Fruit fly (Drosophila melanogaster) whole organism, embryonic: ENCODE data around the gene Obp99b.

Experiments
- Abd-B ChIP-seq: fragments of 200-800 bp; sonication (Bioruptor generic); optimal IDR thresholded peaks from 2 replicates; lab custom pipeline; 2018; ENCODE audit warnings: missing biosample characterization, mild to moderate bottlenecking, missing genetic modification characterization, moderate library complexity
- Adf1 ChIP-seq: fragments of 200-800 bp; sonication (Bioruptor generic); IDR thresholded peaks from 2 replicates; pipeline ENCODE4 v1.3.6; 2022; ENCODE audit warnings: missing biosample characterization, missing genetic modification characterization
- Antp ChIP-seq: fragments of 200-800 bp; sonication (Bioruptor generic); optimal IDR thresholded peaks from 3 replicates; lab custom pipeline; 2016; ENCODE audit warnings: missing biosample characterization, missing genetic modification characterization
- B-H1 ChIP-seq: fragments of 200-800 bp; sonication (Bioruptor generic); IDR thresholded peaks from 3 replicates; pipeline ENCODE4 v1.3.6; 2022; ENCODE audit warnings: missing biosample characterization, missing genetic modification characterization
- CG10366 ChIP-seq: fragments of 200-800 bp; sonication (Bioruptor generic); IDR thresholded peaks from 2 replicates; pipeline ENCODE4 v1.3.6; 2022; ENCODE audit warnings: missing biosample characterization, missing genetic modification characterization
- CG11247 ChIP-seq: fragments of 200-800 bp; sonication (Bioruptor generic); IDR thresholded peaks from 2 replicates; pipeline ENCODE4 v1.3.6; 2022; ENCODE audit warnings: missing biosample characterization, missing genetic modification characterization
- CG11560 ChIP-seq: fragments of 200-800 bp; sonication (Bioruptor generic); IDR thresholded peaks from 3 replicates; pipeline ENCODE4 v1.3.6; 2022; ENCODE audit warnings: missing biosample characterization, missing genetic modification characterization
- CG12659 ChIP-seq: fragments of 200-800 bp; sonication (Bioruptor generic); optimal IDR thresholded peaks from 3 replicates; lab custom pipeline; 2017; ENCODE audit warnings: mild to moderate bottlenecking, missing biosample characterization, missing genetic modification reagents, missing genetic modification characterization
- CG13624 ChIP-seq: fragments of 200-800 bp; sonication (Bioruptor generic); optimal IDR thresholded peaks from 2 replicates; lab custom pipeline; 2016; ENCODE audit warnings: missing biosample characterization, missing genetic modification characterization
- CG16813 ChIP-seq: fragments of 200-800 bp; sonication (Bioruptor generic); IDR thresholded peaks from 3 replicates; pipeline ENCODE4 v1.3.6; 2022; ENCODE audit warnings: missing biosample characterization, missing genetic modification characterization; ENCODE audit not compliant: partially characterized antibody
- CG17359 ChIP-seq: fragments of 200-800 bp; sonication (Bioruptor generic); optimal IDR thresholded peaks from 3 replicates; lab custom pipeline; 2018; ENCODE audit warnings: missing biosample characterization, mild to moderate bottlenecking, missing genetic modification characterization, moderate library complexity
- CG17829 ChIP-seq: fragments of 200-800 bp; optimal IDR thresholded peaks from 2 replicates; lab custom pipeline; 2019; ENCODE audit warnings: missing biosample characterization, mild to moderate bottlenecking, missing genetic modification characterization, moderate library complexity
- CG2712 ChIP-seq: fragments of 200-800 bp; optimal IDR thresholded peaks from 3 replicates; lab custom pipeline; 2019; ENCODE audit warnings: missing biosample characterization, mild to moderate bottlenecking, missing genetic modification characterization, moderate library complexity
- CG30020 ChIP-seq: fragments of 200-800 bp; optimal IDR thresholded peaks from 2 replicates; lab custom pipeline; 2019; ENCODE audit warnings: missing biosample characterization, mild to moderate bottlenecking, missing genetic modification characterization, moderate library complexity
- CG3281 ChIP-seq: fragments of 200-800 bp; sonication (Bioruptor generic); optimal IDR thresholded peaks from 3 replicates; lab custom pipeline; 2017; ENCODE audit warnings: missing biosample characterization, mild to moderate bottlenecking, missing genetic modification characterization
- CG34376 ChIP-seq: fragments of 200-800 bp; sonication (Bioruptor generic); optimal IDR thresholded peaks from 2 replicates; lab custom pipeline; 2018; ENCODE audit warnings: missing biosample characterization, mild to moderate bottlenecking, missing genetic modification characterization
- CG5180 ChIP-seq: fragments of 200-800 bp; sonication (Bioruptor generic); optimal IDR thresholded peaks from 3 replicates; lab custom pipeline; 2017; ENCODE audit warnings: missing biosample characterization, missing genetic modification characterization, mild to moderate bottlenecking, moderate library complexity, missing genetic modification reagents
- CG6175 ChIP-seq: fragments of 200-800 bp; sonication (Bioruptor generic); IDR thresholded peaks from 3 replicates; pipeline ENCODE4 v1.3.6; 2022; ENCODE audit warnings: missing biosample characterization, missing genetic modification characterization
- CG9876 ChIP-seq: fragments of 200-800 bp; sonication (Bioruptor generic); optimal IDR thresholded peaks from 2 replicates; lab custom pipeline; 2016; ENCODE audit warnings: missing biosample characterization, missing genetic modification characterization
- CG9932 ChIP-seq: fragments of 200-800 bp; sonication (Bioruptor generic); IDR thresholded peaks from 2 replicates; pipeline ENCODE4 v1.3.6; 2022; ENCODE audit warnings: missing biosample characterization, missing genetic modification characterization
- D19B ChIP-seq: fragments of 200-800 bp; sonication (Bioruptor generic); optimal IDR thresholded peaks from 2 replicates; lab custom pipeline; 2017; ENCODE audit warnings: missing biosample characterization, mild to moderate bottlenecking, missing genetic modification characterization
- Deaf1 ChIP-seq: fragments of 200-800 bp; optimal IDR thresholded peaks from 3 replicates; lab custom pipeline; 2019; ENCODE audit warnings: missing biosample characterization, mild to moderate bottlenecking, missing genetic modification characterization, moderate library complexity
- Dip3 ChIP-seq: fragments of 200-800 bp; sonication (Bioruptor generic); optimal IDR thresholded peaks from 3 replicates; lab custom pipeline; 2016; ENCODE audit warnings: missing biosample characterization, missing genetic modification characterization
- Dll ChIP-seq: fragments of 200-800 bp; sonication (Bioruptor generic); IDR thresholded peaks from 4 replicates; pipeline ENCODE4 v1.3.6; 2022; ENCODE audit warnings: missing biosample characterization, missing genetic modification characterization; ENCODE audit not compliant: partially characterized antibody
- Dp ChIP-seq: fragments of 200-800 bp; sonication (Bioruptor generic); optimal IDR thresholded peaks from 2 replicates; lab custom pipeline; 2018; ENCODE audit warnings: missing biosample characterization, mild to moderate bottlenecking, missing genetic modification characterization, moderate library complexity
- E2f2 ChIP-seq: fragments of 200-800 bp; sonication (Bioruptor generic); IDR thresholded peaks from 2 replicates; pipeline ENCODE4 v1.3.6; 2022; ENCODE audit warnings: missing biosample characterization, missing genetic modification characterization
- HLH54F ChIP-seq: fragments of 200-800 bp; sonication (Bioruptor generic); optimal IDR thresholded peaks from 3 replicates; lab custom pipeline; 2016; ENCODE audit warnings: missing biosample characterization, missing genetic modification characterization
- Hr39 ChIP-seq: fragments of >200 bp; optimal IDR thresholded peaks from 2 replicates; lab custom pipeline; 2017
- Lhr ChIP-seq: fragments of 200-800 bp; sonication (Bioruptor generic); optimal IDR thresholded peaks from 3 replicates; lab custom pipeline; 2017; ENCODE audit warnings: mild to moderate bottlenecking, missing biosample characterization, missing genetic modification reagents, missing genetic modification characterization
- Mad ChIP-seq: fragments of 200-800 bp; sonication (Bioruptor generic); optimal IDR thresholded peaks from 2 replicates; lab custom pipeline; 2016; ENCODE audit warnings: missing biosample characterization, missing genetic modification characterization
- Nf-YB ChIP-seq: fragments of 200-800 bp; sonication (Bioruptor generic); optimal IDR thresholded peaks from 3 replicates; lab custom pipeline; 2019; ENCODE audit warnings: missing biosample characterization, mild to moderate bottlenecking, missing genetic modification characterization, moderate library complexity
- Oli ChIP-seq: fragments of 200-800 bp; sonication (Bioruptor generic); optimal IDR thresholded peaks from 2 replicates; lab custom pipeline; 2018; ENCODE audit warnings: missing biosample characterization, mild to moderate bottlenecking, missing genetic modification characterization, moderate library complexity
- Poxn ChIP-seq: fragments of 200-800 bp; sonication (Bioruptor generic); IDR thresholded peaks from 2 replicates; pipeline ENCODE4 v1.3.6; 2022; ENCODE audit warnings: missing biosample characterization, missing genetic modification characterization
- Sin3A ChIP-seq: fragments of >200 bp; optimal IDR thresholded peaks from 2 replicates; lab custom pipeline; 2018
- Taf1 ChIP-seq: fragments of 200-800 bp; sonication (Bioruptor generic); IDR thresholded peaks from 2 replicates; pipeline ENCODE4 v1.3.6; 2022; ENCODE audit warnings: missing biosample characterization, missing genetic modification characterization
- YL-1 ChIP-seq: fragments of 200-800 bp; sonication (Bioruptor generic); optimal IDR thresholded peaks from 3 replicates; lab custom pipeline; 2017; ENCODE audit warnings: missing biosample characterization, mild to moderate bottlenecking, missing genetic modification characterization
- bcd ChIP-seq: fragments of 200-800 bp; sonication (Bioruptor generic); optimal IDR thresholded peaks from 2 replicates; lab custom pipeline; 2017; ENCODE audit warnings: missing biosample characterization, mild to moderate bottlenecking, missing genetic modification characterization
- bsh ChIP-seq, 2 experiments: fragments of 200-800 bp; sonication (Bioruptor generic); optimal IDR thresholded peaks; 2 replicates each; lab custom pipeline; 2017 to 2018; ENCODE audit warnings: mild to moderate bottlenecking in 2 of 2, missing biosample characterization in 2 of 2, missing genetic modification characterization in 2 of 2, moderate library complexity in 1 of 2
- cato ChIP-seq: fragments of 200-800 bp; sonication (Bioruptor generic); optimal IDR thresholded peaks from 2 replicates; lab custom pipeline; 2016; ENCODE audit warnings: missing biosample characterization, missing genetic modification characterization, borderline replicate concordance
- dimm ChIP-seq: fragments of 200-800 bp; sonication (Bioruptor generic); IDR thresholded peaks from 2 replicates; pipeline ENCODE4 v1.3.6; 2022; ENCODE audit warnings: missing biosample characterization, missing genetic modification characterization
- dysf ChIP-seq: fragments of 200-800 bp; sonication (Bioruptor generic); IDR thresholded peaks from 3 replicates; pipeline ENCODE4 v1.3.6; 2022; ENCODE audit warnings: missing biosample characterization, missing genetic modification characterization
- her ChIP-seq: fragments of 200-800 bp; sonication (Bioruptor generic); optimal IDR thresholded peaks from 2 replicates; lab custom pipeline; 2016; ENCODE audit warnings: missing biosample characterization, missing genetic modification characterization
- mld ChIP-seq: fragments of 200-800 bp; sonication (Bioruptor generic); IDR thresholded peaks from 3 replicates; pipeline ENCODE4 v1.3.6; 2022; ENCODE audit warnings: missing biosample characterization, missing genetic modification characterization; ENCODE audit not compliant: partially characterized antibody
- nerfin-1 ChIP-seq: fragments of 200-800 bp; sonication (Bioruptor generic); optimal IDR thresholded peaks from 3 replicates; lab custom pipeline; 2019; ENCODE audit warnings: missing biosample characterization, mild to moderate bottlenecking, missing genetic modification characterization, moderate library complexity
- pho ChIP-seq: fragments of 200-800 bp; sonication (Bioruptor generic); optimal IDR thresholded peaks from 2 replicates; lab custom pipeline; 2016; ENCODE audit warnings: missing biosample characterization, missing genetic modification characterization
- prd ChIP-seq, 3 experiments: fragments of >200 bp in 2 of 3; fragments of 200-800 bp in 1 of 3; sonication (Bioruptor generic) in 1 of 3; optimal IDR thresholded peaks in 2 of 3; IDR thresholded peaks in 1 of 3; 2 replicates in 2 of 3; 3 replicates in 1 of 3; pipeline versions ENCODE4 v1.3.6 to Lab custom; 2017 to 2022; ENCODE audit warnings: missing biosample characterization in 1 of 3, missing genetic modification characterization in 1 of 3
- pzg ChIP-seq: fragments of 200-800 bp; sonication (Bioruptor generic); optimal IDR thresholded peaks from 3 replicates; lab custom pipeline; 2018; ENCODE audit warnings: missing biosample characterization, mild to moderate bottlenecking, missing genetic modification characterization, moderate library complexity
- schlank ChIP-seq: fragments of 200-800 bp; sonication (Bioruptor generic); optimal IDR thresholded peaks from 2 replicates; lab custom pipeline; 2018; ENCODE audit warnings: missing biosample characterization, mild to moderate bottlenecking, missing genetic modification characterization
- slbo ChIP-seq: fragments of 200-800 bp; sonication (Bioruptor generic); IDR thresholded peaks from 2 replicates; pipeline ENCODE4 v1.3.6; 2022; ENCODE audit warnings: missing biosample characterization, missing genetic modification characterization
- stc ChIP-seq: fragments of 200-800 bp; sonication (Bioruptor generic); IDR thresholded peaks from 2 replicates; pipeline ENCODE4 v1.3.6; 2022; ENCODE audit warnings: missing biosample characterization, missing genetic modification characterization
- sug ChIP-seq: fragments of 200-800 bp; optimal IDR thresholded peaks from 2 replicates; lab custom pipeline; 2019; ENCODE audit warnings: missing biosample characterization, mild to moderate bottlenecking, missing genetic modification characterization, moderate library complexity
- zen ChIP-seq: fragments of 200-800 bp; sonication (Bioruptor generic); optimal IDR thresholded peaks from 3 replicates; lab custom pipeline; 2018; ENCODE audit warnings: missing biosample characterization, mild to moderate bottlenecking, missing genetic modification characterization, moderate library complexity

Gene Obp99b

DNA sequence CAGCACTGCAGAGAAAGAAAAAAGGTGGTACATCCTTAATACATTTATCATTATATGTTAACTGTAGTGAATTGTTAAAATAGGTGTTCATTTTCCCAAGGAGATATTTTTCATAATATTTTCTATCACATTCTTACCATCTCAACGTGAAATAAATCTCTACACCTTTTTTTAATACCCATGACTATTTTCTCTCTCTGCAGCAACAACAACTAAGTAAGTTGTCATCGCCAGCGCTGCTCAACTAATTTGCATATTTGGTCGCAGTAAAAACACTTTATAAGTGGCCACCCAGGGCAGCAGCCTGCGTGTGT lies 26.2 kb downstream of the Obp99b start (continued):
- peak; percentile 61 for TF ChIP-seq CG17359 (tag; lab: Kevin White, UChicago)
- no peak for TF ChIP-seq Taf1 (GFP tag; lab: Robert Waterston, UW)
- TF ChIP-seq prd (optimal IDR thresholded peaks at IDR 0.05; lab: Kevin White, UChicago) = no peak
- TF ChIP-seq prd (GFP tag; IDR thresholded peaks at IDR 0.05; lab: Robert Waterston, UW) = peak; percentile 36; the same call in 1 of the 3 replicates
- TF ChIP-seq HLH54F = no peak
- TF ChIP-seq slbo (GFP tag; lab: Robert Waterston, UW) = no peak
- TF ChIP-seq CG3281 (GFP tag; lab: Kevin White, UChicago) = no peak
- peak; percentile 51 for TF ChIP-seq Abd-B
- TF ChIP-seq CG17829 (tag; lab: Kevin White, UChicago) = peak; percentile 41
- no peak for TF ChIP-seq sug (tag; lab: Kevin White, UChicago)
- peak; percentile 2 for TF ChIP-seq Lhr (GFP tag; lab: Kevin White, UChicago)
- TF ChIP-seq cato = no peak
- no peak for TF ChIP-seq CG16813
- TF ChIP-seq CG30020 (tag; lab: Kevin White, UChicago) = no peak
- TF ChIP-seq pho = no peak
- TF ChIP-seq Poxn (GFP tag; lab: Robert Waterston, UW) = no peak
- TF ChIP-seq CG9876 = no peak
- TF ChIP-seq stc (GFP tag; lab: Robert Waterston, UW) = no peak
- no peak for TF ChIP-seq CG6175 (GFP tag; lab: Robert Waterston, UW)
- TF ChIP-seq CG12659 (GFP tag; lab: Kevin White, UChicago) = no peak
- peak in 1 of 2 experiments; percentile 77 for TF ChIP-seq bsh (GFP tag; optimal IDR thresholded peaks at IDR 0.05; lab: Kevin White, UChicago)
- no peak for TF ChIP-seq Mad (GFP tag; lab: Kevin White, UChicago)
- TF ChIP-seq mld (GFP tag; lab: Robert Waterston, UW) = no peak
- TF ChIP-seq bcd = no peak
- TF ChIP-seq CG13624 (GFP tag; lab: Kevin White, UChicago) = peak; percentile 26
- no peak for TF ChIP-seq E2f2
- TF ChIP-seq YL-1 (GFP tag; lab: Kevin White, UChicago) = no peak
- no peak for TF ChIP-seq Dp
- peak; percentile 59 for TF ChIP-seq dysf (GFP tag; lab: Robert Waterston, UW)
- no peak for TF ChIP-seq CG5180
- TF ChIP-seq nerfin-1 (tag; lab: Kevin White, UChicago) = peak; percentile 31
- peak; percentile 53 for TF ChIP-seq Oli (tag; lab: Kevin White, UChicago)
- peak; percentile 22; the same call in 1 of the 2 replicates for TF ChIP-seq CG10366 (GFP tag; lab: Robert Waterston, UW)
- no peak for TF ChIP-seq D19B (GFP tag; lab: Kevin White, UChicago)
- no peak for TF ChIP-seq Antp (GFP tag; lab: Kevin White, UChicago)
- no peak for TF ChIP-seq Nf-YB (GFP tag; lab: Kevin White, UChicago)
- no peak for TF ChIP-seq Deaf1 (tag; lab: Kevin White, UChicago)
- TF ChIP-seq Dll = no peak
- no peak for TF ChIP-seq schlank (tag; lab: Kevin White, UChicago)
- TF ChIP-seq CG11560 (tag; lab: Robert Waterston, UW) = no peak
- TF ChIP-seq zen (tag; lab: Kevin White, UChicago) = no peak
- TF ChIP-seq B-H1 (GFP tag; lab: Robert Waterston, UW) = no peak
- TF ChIP-seq CG11247 (GFP tag; lab: Robert Waterston, UW) = no peak
- TF ChIP-seq CG9932 = no peak
- no peak for TF ChIP-seq Adf1
- peak; percentile 54 for TF ChIP-seq CG2712
- no peak for TF ChIP-seq CG34376 (GFP tag; lab: Kevin White, UChicago)
- TF ChIP-seq her (GFP tag; lab: Kevin White, UChicago) = no peak
- no peak for TF ChIP-seq Dip3 (GFP tag; lab: Kevin White, UChicago)
- TF ChIP-seq Sin3A = no peak
- TF ChIP-seq Hr39 (lab: Kevin White, UChicago) = no peak
- TF ChIP-seq dimm (GFP tag; lab: Robert Waterston, UW) = no peak
- no peak for TF ChIP-seq pzg
